Worm (Caenorhabditis elegans) whole organism, L3 larva: Measurements from ENCODE around the gene B0034.1.

Experiments used
- ceh-82 ChIP-seq: fragments of 150-350 bp; optimal IDR thresholded peaks from 2 replicates; lab custom pipeline; 2014; ENCODE audit warnings: missing biosample characterization, missing genetic modification characterization
- pha-4 ChIP-seq: fragments of 150-350 bp; optimal IDR thresholded peaks from 2 replicates; lab custom pipeline; 2014; ENCODE audit warnings: missing biosample characterization, missing genetic modification reagents, missing genetic modification characterization
- unc-39 ChIP-seq: sonication (generic microtip); optimal IDR thresholded peaks from 4 replicates; lab custom pipeline; 2017; ENCODE audit warnings: missing biosample characterization, missing genetic modification characterization

DNA sequence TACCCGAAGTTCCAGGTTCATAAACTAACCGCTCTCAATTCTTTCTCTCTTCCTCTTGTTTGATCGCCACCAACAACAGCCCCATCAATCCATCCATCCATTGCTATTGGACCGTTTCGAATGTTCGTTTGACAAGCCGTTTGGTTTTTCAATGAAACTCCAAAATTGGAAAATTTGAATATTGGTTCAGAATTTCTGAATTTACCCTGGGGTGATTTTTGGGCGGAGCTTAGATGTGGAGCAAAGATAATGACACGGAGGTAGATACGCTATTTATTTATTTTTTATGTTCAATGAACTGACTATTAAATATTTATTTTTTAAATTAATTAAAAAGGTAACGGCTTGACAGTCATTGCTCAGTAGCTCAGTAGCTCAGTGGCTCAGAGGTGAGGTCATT, 23.9 kb upstream of the B0034.1 start, which contains the start of gene B0034.2:
- TF ChIP-seq unc-39 (tag; lab: Kevin White, UChicago): no peak
- no peak for TF ChIP-seq pha-4 (tag; lab: Kevin White, UChicago)
- no peak for TF ChIP-seq ceh-82 (tag; lab: Kevin White, UChicago)
